Fruit fly (Drosophila melanogaster) whole organism, prepupa: Measurements from ENCODE around the gene SA2.
A peak's percentile ranks its signal among the peaks of the same experiment; 100 is the strongest.

Source experiments
- CG10631 ChIP-seq: fragments of 200-800 bp; sonication (Bioruptor generic); optimal IDR thresholded peaks from 2 replicates; lab custom pipeline; 2016; ENCODE audit warnings: missing biosample characterization, missing genetic modification characterization
- CG10669 ChIP-seq: fragments of 200-800 bp; sonication (Bioruptor generic); optimal IDR thresholded peaks from 3 replicates; lab custom pipeline; 2018; ENCODE audit warnings: missing biosample characterization, mild to moderate bottlenecking, missing genetic modification characterization, moderate library complexity
- CG11762 ChIP-seq: fragments of 200-800 bp; sonication (Bioruptor generic); optimal IDR thresholded peaks from 3 replicates; lab custom pipeline; 2016; ENCODE audit warnings: missing biosample characterization, missing genetic modification characterization; ENCODE audit not compliant: insufficient read depth
- CG11902 ChIP-seq: fragments of 200-800 bp; sonication (Bioruptor generic); optimal IDR thresholded peaks from 3 replicates; lab custom pipeline; 2016; ENCODE audit warnings: missing biosample characterization, missing genetic modification characterization
- CG1621 ChIP-seq: fragments of 200-800 bp; sonication (Bioruptor generic); optimal IDR thresholded peaks from 3 replicates; lab custom pipeline; 2018; ENCODE audit warnings: missing biosample characterization, mild to moderate bottlenecking, missing genetic modification characterization
- CG16779 ChIP-seq: fragments of 200-800 bp; sonication (Bioruptor generic); optimal IDR thresholded peaks from 3 replicates; lab custom pipeline; 2017; ENCODE audit warnings: missing biosample characterization, mild to moderate bottlenecking, missing genetic modification characterization
- CG3032 ChIP-seq: fragments of 200-800 bp; optimal IDR thresholded peaks from 2 replicates; lab custom pipeline; 2019; ENCODE audit warnings: missing biosample characterization, mild to moderate bottlenecking, missing genetic modification characterization, moderate library complexity
- CG31627 ChIP-seq: fragments of 200-800 bp; sonication (Bioruptor generic); optimal IDR thresholded peaks from 3 replicates; lab custom pipeline; 2016; ENCODE audit warnings: missing biosample characterization, missing genetic modification characterization
- CG32006 ChIP-seq: fragments of 200-800 bp; sonication (Bioruptor generic); optimal IDR thresholded peaks from 3 replicates; lab custom pipeline; 2017; ENCODE audit warnings: missing biosample characterization, mild to moderate bottlenecking, missing genetic modification characterization
- CG34406 ChIP-seq: fragments of 200-800 bp; sonication (Bioruptor generic); optimal IDR thresholded peaks from 3 replicates; lab custom pipeline; 2016; ENCODE audit warnings: missing biosample characterization, missing genetic modification characterization
- CG3919 ChIP-seq: fragments of 200-800 bp; sonication (Bioruptor generic); optimal IDR thresholded peaks from 3 replicates; lab custom pipeline; 2016; ENCODE audit warnings: missing biosample characterization, missing genetic modification characterization
- CG4318 ChIP-seq: fragments of 200-800 bp; sonication (Bioruptor generic); optimal IDR thresholded peaks from 3 replicates; lab custom pipeline; 2017; ENCODE audit warnings: missing biosample characterization, mild to moderate bottlenecking, missing genetic modification characterization
- CG6163 ChIP-seq: fragments of 200-800 bp; sonication (Bioruptor generic); IDR thresholded peaks from 3 replicates; pipeline ENCODE4 v1.3.6; 2022; ENCODE audit warnings: missing biosample characterization, missing genetic modification characterization
- CG6276 ChIP-seq: fragments of 200-800 bp; sonication (Bioruptor generic); optimal IDR thresholded peaks from 2 replicates; lab custom pipeline; 2017; ENCODE audit warnings: missing biosample characterization, mild to moderate bottlenecking, missing genetic modification characterization
- CG6792 ChIP-seq: fragments of 200-800 bp; sonication (Bioruptor generic); optimal IDR thresholded peaks from 3 replicates; lab custom pipeline; 2016; ENCODE audit warnings: missing biosample characterization, missing genetic modification characterization
- CG6808 ChIP-seq: fragments of 200-800 bp; sonication (Bioruptor generic); optimal IDR thresholded peaks from 3 replicates; lab custom pipeline; 2017; ENCODE audit warnings: missing biosample characterization, missing genetic modification characterization, mild to moderate bottlenecking, moderate library complexity, missing genetic modification reagents
- CG6854 ChIP-seq: fragments of 200-800 bp; sonication (Bioruptor generic); optimal IDR thresholded peaks from 2 replicates; lab custom pipeline; 2017; ENCODE audit warnings: missing biosample characterization, mild to moderate bottlenecking, missing genetic modification characterization
- CG7368 ChIP-seq: fragments of 200-800 bp; sonication (Bioruptor generic); optimal IDR thresholded peaks from 3 replicates; lab custom pipeline; 2016; ENCODE audit warnings: missing biosample characterization, missing genetic modification characterization
- CG8319 ChIP-seq: fragments of 200-800 bp; sonication (Bioruptor generic); optimal IDR thresholded peaks from 3 replicates; lab custom pipeline; 2016; ENCODE audit warnings: missing biosample characterization, missing genetic modification characterization
- CG8632 ChIP-seq: fragments of 200-800 bp; sonication (Bioruptor generic); optimal IDR thresholded peaks from 3 replicates; lab custom pipeline; 2016; ENCODE audit warnings: missing biosample characterization, missing genetic modification characterization
- CG9139 ChIP-seq: fragments of 200-800 bp; sonication (Bioruptor generic); optimal IDR thresholded peaks from 3 replicates; lab custom pipeline; 2017; ENCODE audit warnings: missing biosample characterization, mild to moderate bottlenecking, missing genetic modification characterization
- Eip75B ChIP-seq: fragments of 200-800 bp; sonication (Bioruptor generic); optimal IDR thresholded peaks from 3 replicates; lab custom pipeline; 2016; ENCODE audit warnings: missing biosample characterization, missing genetic modification characterization
- Eip78C ChIP-seq: fragments of 200-800 bp; sonication (Bioruptor generic); peaks from one replicate; lab custom pipeline; 2016; ENCODE audit warnings: missing biosample characterization, missing genetic modification characterization
- Eip93F ChIP-seq: fragments of 200-800 bp; sonication (Bioruptor generic); optimal IDR thresholded peaks from 2 replicates; lab custom pipeline; 2016; ENCODE audit warnings: missing biosample characterization, mild to moderate bottlenecking, missing genetic modification characterization
- Ets21C ChIP-seq: fragments of 200-800 bp; sonication (Bioruptor generic); optimal IDR thresholded peaks from 3 replicates; lab custom pipeline; 2016; ENCODE audit warnings: missing biosample characterization, missing genetic modification characterization
- Ets96B ChIP-seq: fragments of 200-800 bp; optimal IDR thresholded peaks from 2 replicates; lab custom pipeline; 2019; ENCODE audit warnings: missing biosample characterization, mild to moderate bottlenecking, missing genetic modification characterization, moderate library complexity
- Gug ChIP-seq: fragments of 200-800 bp; sonication (Bioruptor generic); IDR thresholded peaks from 2 replicates; pipeline ENCODE4 v1.3.6; 2022; ENCODE audit warnings: missing biosample characterization, missing genetic modification characterization
- Hr39 ChIP-seq: fragments of 200-800 bp; sonication (Bioruptor generic); optimal IDR thresholded peaks from 2 replicates; lab custom pipeline; 2016; ENCODE audit warnings: missing biosample characterization, missing genetic modification characterization
- Hr4 ChIP-seq: fragments of 200-800 bp; sonication (Bioruptor generic); optimal IDR thresholded peaks from 3 replicates; lab custom pipeline; 2016; ENCODE audit warnings: missing biosample characterization, missing genetic modification characterization
- Met ChIP-seq: fragments of 200-800 bp; sonication (Bioruptor generic); optimal IDR thresholded peaks from 3 replicates; lab custom pipeline; 2016; ENCODE audit warnings: missing biosample characterization, missing genetic modification characterization
- OdsH ChIP-seq: fragments of 200-800 bp; sonication (Bioruptor generic); optimal IDR thresholded peaks from 3 replicates; lab custom pipeline; 2016; ENCODE audit warnings: missing biosample characterization, missing genetic modification characterization
- Sox102F ChIP-seq: fragments of 200-800 bp; sonication (Bioruptor generic); optimal IDR thresholded peaks from 2 replicates; lab custom pipeline; 2016; ENCODE audit warnings: missing biosample characterization, mild to moderate bottlenecking, missing genetic modification characterization
- Sox14 ChIP-seq: fragments of 200-800 bp; sonication (Bioruptor generic); optimal IDR thresholded peaks from 3 replicates; lab custom pipeline; 2016; ENCODE audit warnings: missing biosample characterization, missing genetic modification characterization
- Sox15 ChIP-seq: fragments of 200-800 bp; sonication (Bioruptor generic); optimal IDR thresholded peaks from 3 replicates; lab custom pipeline; 2016; ENCODE audit warnings: missing biosample characterization, missing genetic modification characterization
- achi ChIP-seq: fragments of 200-800 bp; sonication (Bioruptor generic); optimal IDR thresholded peaks from 3 replicates; lab custom pipeline; 2016; ENCODE audit warnings: missing biosample characterization, missing genetic modification characterization
- cyc ChIP-seq: fragments of 200-800 bp; sonication (Bioruptor generic); optimal IDR thresholded peaks from 3 replicates; lab custom pipeline; 2016; ENCODE audit warnings: missing biosample characterization, missing genetic modification characterization
- dac ChIP-seq: fragments of 200-800 bp; sonication (Bioruptor generic); optimal IDR thresholded peaks from 2 replicates; lab custom pipeline; 2017; ENCODE audit warnings: missing biosample characterization, mild to moderate bottlenecking, missing genetic modification characterization
- dsx ChIP-seq: fragments of 200-800 bp; optimal IDR thresholded peaks from 3 replicates; lab custom pipeline; 2019; ENCODE audit warnings: missing biosample characterization, mild to moderate bottlenecking, missing genetic modification characterization, moderate library complexity; ENCODE audit not compliant: poor library complexity, severe bottlenecking
- eg ChIP-seq: fragments of 200-800 bp; sonication (Bioruptor generic); IDR thresholded peaks from 3 replicates; pipeline ENCODE4 v1.3.6; 2022; ENCODE audit warnings: missing biosample characterization, missing genetic modification characterization
- fd59A ChIP-seq: fragments of 200-800 bp; sonication (Bioruptor generic); optimal IDR thresholded peaks from 2 replicates; lab custom pipeline; 2017; ENCODE audit warnings: missing biosample characterization, mild to moderate bottlenecking, missing genetic modification characterization, missing genetic modification reagents
- fd85E ChIP-seq: fragments of 200-800 bp; sonication (Bioruptor generic); optimal IDR thresholded peaks from 3 replicates; lab custom pipeline; 2016; ENCODE audit warnings: missing biosample characterization, missing genetic modification characterization
- fkh ChIP-seq: fragments of 200-800 bp; sonication (Bioruptor generic); optimal IDR thresholded peaks from 3 replicates; lab custom pipeline; 2017; ENCODE audit warnings: missing biosample characterization, mild to moderate bottlenecking, missing genetic modification characterization, moderate library complexity
- lz ChIP-seq: fragments of 200-800 bp; sonication (Bioruptor generic); optimal IDR thresholded peaks from 3 replicates; lab custom pipeline; 2016; ENCODE audit warnings: missing biosample characterization, missing genetic modification characterization
- salr ChIP-seq, 2 experiments: fragments of 200-800 bp; sonication (Bioruptor generic); optimal IDR thresholded peaks; 3 replicates each; lab custom pipeline; 2016 to 2018; ENCODE audit warnings: missing biosample characterization in 2 of 2, missing genetic modification characterization in 2 of 2, mild to moderate bottlenecking in 1 of 2
- spab ChIP-seq: fragments of 200-800 bp; sonication (Bioruptor generic); optimal IDR thresholded peaks from 2 replicates; lab custom pipeline; 2017; ENCODE audit warnings: missing biosample characterization, mild to moderate bottlenecking, missing genetic modification characterization, missing genetic modification reagents
- svp ChIP-seq: fragments of 200-800 bp; sonication (Bioruptor generic); peaks from one replicate; lab custom pipeline; 2016; ENCODE audit warnings: missing biosample characterization, missing genetic modification characterization
- topi ChIP-seq: fragments of 200-800 bp; sonication (Bioruptor generic); optimal IDR thresholded peaks from 3 replicates; lab custom pipeline; 2016; ENCODE audit warnings: missing biosample characterization, missing genetic modification characterization

Gene SA2

dm6 chr3L:1417898-1418297 is 19.8 kb downstream of the SA2 start:
- TF ChIP-seq Hr39 (peak; percentile 4), fd85E (GFP tag; lab: Kevin White, UChicago) (no peak), Met (peak; percentile 13), Eip78C (peak; percentile 49), svp (peak; percentile 64)
- TF ChIP-seq, all 60 proteins: peak for 4

- no peak for TF ChIP-seq dsx (GFP tag; lab: Kevin White, UChicago)
- TF ChIP-seq CG1621 (tag; lab: Kevin White, UChicago): no peak
- no peak for TF ChIP-seq cyc (GFP tag; lab: Kevin White, UChicago)
- TF ChIP-seq CG4318 (GFP tag; lab: Kevin White, UChicago): no peak
- TF ChIP-seq OdsH (GFP tag; lab: Kevin White, UChicago): no peak
- no peak for TF ChIP-seq Eip93F (GFP tag; lab: Kevin White, UChicago)
- no peak for TF ChIP-seq CG10631 (GFP tag; lab: Kevin White, UChicago)
- no peak for TF ChIP-seq CG8632 (GFP tag; lab: Kevin White, UChicago)
- TF ChIP-seq svp: no peak
- no peak for TF ChIP-seq Ets21C (GFP tag; lab: Kevin White, UChicago)
Measured at dm6 chr3L:1415931-1416330, 21.7 kb downstream of the SA2 start, which contains the start of gene FucTD. FucTD (plus strand) TSS chr3L:1416231.

DNA sequence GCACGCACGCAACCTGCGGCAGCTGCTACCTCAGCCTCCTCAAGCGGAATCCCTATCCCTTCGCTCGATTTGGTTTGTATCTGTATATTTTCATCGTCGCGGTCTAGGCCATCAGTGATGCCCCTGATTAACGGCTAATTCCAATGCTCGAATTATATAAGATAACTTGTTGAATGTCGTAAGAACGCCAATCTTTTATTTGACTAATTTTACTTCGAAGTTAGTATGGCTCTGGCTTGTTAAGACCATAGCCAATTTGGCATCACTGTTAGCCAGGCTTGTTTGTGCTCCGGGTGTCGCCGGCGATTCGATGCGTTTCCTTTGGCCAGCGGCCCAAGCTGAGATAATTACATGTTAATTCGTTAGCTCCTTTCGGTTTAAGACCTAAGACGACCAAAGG is 23.6 kb downstream of the SA2 start:
- TF ChIP-seq spab (GFP tag; lab: Kevin White, UChicago) (no peak), salr (GFP tag; optimal IDR thresholded peaks at IDR 0.05; lab: Kevin White, UChicago) (peak in 1 of 2 experiments; percentile 76), Sox14 (GFP tag; lab: Kevin White, UChicago) (peak; percentile 52), CG10631 (GFP tag; lab: Kevin White, UChicago) (peak; percentile 58), svp (peak; percentile 45), CG6163 (GFP tag; lab: Robert Waterston, UW) (peak; percentile 77; the same call in 2 of the 3 replicates), CG8319 (GFP tag; lab: Kevin White, UChicago) (peak; percentile 12), Ets96B (no peak), Met (peak; percentile 39), Ets21C (GFP tag; lab: Kevin White, UChicago) (no peak), Hr39 (peak; percentile 22), CG6276 (no peak), CG34406 (GFP tag; lab: Kevin White, UChicago) (peak; percentile 53), CG32006 (GFP tag; lab: Kevin White, UChicago) (peak; percentile 15), CG10669 (no peak), CG11902 (no peak), Eip75B (GFP tag; lab: Kevin White, UChicago) (peak; percentile 56), CG4318 (GFP tag; lab: Kevin White, UChicago) (peak; percentile 3), CG3919 (GFP tag; lab: Kevin White, UChicago) (no peak), CG6792 (peak; percentile 60), CG8632 (GFP tag; lab: Kevin White, UChicago) (peak; percentile 56), achi (GFP tag; lab: Kevin White, UChicago) (no peak), CG11762 (GFP tag; lab: Kevin White, UChicago) (no peak), CG31627 (peak; percentile 32), CG16779 (tag; lab: Kevin White, UChicago) (peak; percentile 11), topi (no peak), CG6854 (GFP tag; lab: Kevin White, UChicago) (no peak), lz (GFP tag; lab: Kevin White, UChicago) (peak; percentile 38), Gug (GFP tag; lab: Robert Waterston, UW) (no peak), CG6808 (GFP tag; lab: Kevin White, UChicago) (no peak), dac (GFP tag; lab: Kevin White, UChicago) (no peak), Sox102F (peak; percentile 40), Hr4 (GFP tag; lab: Kevin White, UChicago) (peak; percentile 19), dsx (GFP tag; lab: Kevin White, UChicago) (peak; percentile 61), Sox15 (GFP tag; lab: Kevin White, UChicago) (no peak), fd59A (GFP tag; lab: Kevin White, UChicago) (peak; percentile 54), CG7368 (GFP tag; lab: Kevin White, UChicago) (no peak), fkh (GFP tag; lab: Kevin White, UChicago) (no peak), CG3032 (tag; lab: Kevin White, UChicago) (peak; percentile 64), cyc (GFP tag; lab: Kevin White, UChicago) (no peak), eg (GFP tag; lab: Robert Waterston, UW) (peak; percentile 36; the same call in 1 of the 3 replicates), CG9139 (GFP tag; lab: Kevin White, UChicago) (no peak)
